Worm (Caenorhabditis elegans): ENCODE data around the gene T25B2.3.

- no peak for TF ChIP-seq dao-5 (tag; optimal IDR thresholded peaks at IDR 0.05)
- TF ChIP-seq W03F9.2 (tag; optimal IDR thresholded peaks at IDR 0.05): no peak
Observed at ce11 chrX:6150449-6150848, 25.5 kb upstream of the T25B2.3 start, which contains the start of gene tag-275.
